Worm (Caenorhabditis elegans) whole organism, L4 larva: ENCODE data around the gene fzy-1.

ENCODE experiments used
- F10B5.3 ChIP-seq: sonication (generic microtip); optimal IDR thresholded peaks from 2 replicates; lab custom pipeline; 2016; ENCODE audit warnings: mild to moderate bottlenecking, missing genetic modification characterization, missing compliant biosample characterization
- F26F4.8 ChIP-seq: fragments of 200-800 bp; sonication (Bioruptor generic); conservative IDR thresholded peaks from 2 replicates; pipeline ENCODE4 v1.3.6; 2022; ENCODE audit warnings: missing genetic modification characterization, missing compliant biosample characterization
- T20F7.1 ChIP-seq: fragments of 200-800 bp; sonication (Bioruptor generic); optimal IDR thresholded peaks from 2 replicates; lab custom pipeline; 2018; ENCODE audit warnings: mild to moderate bottlenecking, missing genetic modification characterization, missing compliant biosample characterization
- ZK337.2 ChIP-seq: fragments of 200-800 bp; sonication (Bioruptor generic); IDR thresholded peaks from 2 replicates; pipeline ENCODE4 v1.3.6; 2022; ENCODE audit warnings: missing genetic modification reagents, missing genetic modification characterization, missing compliant biosample characterization
- fos-1 ChIP-seq: fragments of 150-350 bp; optimal IDR thresholded peaks from 2 replicates; lab custom pipeline; 2014; ENCODE audit warnings: missing biosample characterization, missing genetic modification characterization
- mxl-3 ChIP-seq: fragments of 200-800 bp; sonication (Bioruptor generic); optimal IDR thresholded peaks from 2 replicates; lab custom pipeline; 2018; ENCODE audit warnings: mild to moderate bottlenecking, missing genetic modification characterization, missing compliant biosample characterization
- nhr-11 ChIP-seq: fragments of 150-350 bp; optimal IDR thresholded peaks from 2 replicates; lab custom pipeline; 2014; ENCODE audit warnings: missing biosample characterization, missing genetic modification characterization
- nhr-6 ChIP-seq: fragments of 150-350 bp; optimal IDR thresholded peaks from 2 replicates; lab custom pipeline; 2014; ENCODE audit warnings: missing biosample characterization, missing genetic modification characterization
- unc-62 ChIP-seq, 3 experiments: fragments of 150-350 bp in 1 of 3; sonication (generic microtip); optimal IDR thresholded peaks in 2 of 3; peaks in 1 of 3; 1 replicate in 1 of 3; 2 replicates in 2 of 3; lab custom pipeline; 2014 to 2017; ENCODE audit warnings: missing biosample characterization in 3 of 3, missing genetic modification characterization in 3 of 3, missing genetic modification reagents in 3 of 3, missing genotype in 1 of 3
- vab-7 ChIP-seq: fragments of 200-800 bp; sonication (Bioruptor generic); IDR thresholded peaks from 2 replicates; pipeline ENCODE4 v1.3.6; 2022; ENCODE audit warnings: missing genetic modification reagents, missing genetic modification characterization, missing compliant biosample characterization

Gene fzy-1

DNA sequence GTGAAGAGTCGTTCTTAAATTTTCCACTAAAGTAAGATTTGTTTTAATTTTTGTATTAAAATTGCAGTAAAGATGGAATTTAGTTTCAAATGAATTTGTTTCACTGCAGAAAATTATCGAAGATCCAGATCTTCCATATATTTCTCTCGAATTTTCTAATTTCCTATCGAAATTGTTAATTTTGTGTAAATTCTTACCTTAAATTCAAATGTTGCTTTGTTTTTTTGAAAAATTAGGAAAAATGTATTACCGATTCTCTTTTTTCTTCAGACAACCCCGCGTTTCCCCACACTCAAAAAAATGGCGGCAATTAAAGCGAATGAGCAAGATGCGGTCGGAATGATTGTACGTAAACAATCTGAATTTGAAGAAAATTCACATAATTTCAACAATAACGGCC, 49.2 kb downstream of the fzy-1 start, which contains the start of gene C17C3.6:
C17C3.6 (plus strand) TSS at position 301 of the 400 bp plus-strand sequence.
- TF ChIP-seq fos-1 (tag; lab: Kevin White, UChicago), result no peak

ce11 chrII:5551517-5551916, 50.9 kb downstream of the fzy-1 start, which contains the start of gene C17C3.5:
TSS of gene C17C3.5 (plus strand) at chrII:5551817.
- TF ChIP-seq nhr-6 (tag; lab: Kevin White, UChicago), result no peak
- TF ChIP-seq T20F7.1, result no peak
- TF ChIP-seq ZK337.2, result no peak
- TF ChIP-seq unc-62 (GFP tag; optimal IDR thresholded peaks at IDR 0.05 in 1 of 2; lab: Kevin White, UChicago), result no peak
- TF ChIP-seq unc-62 (tag; optimal IDR thresholded peaks at IDR 0.05; lab: Kevin White, UChicago), result no peak
- no peak for TF ChIP-seq F10B5.3
- TF ChIP-seq F26F4.8 (GFP tag; lab: Robert Waterston, UW), result no peak
- no peak for TF ChIP-seq nhr-11 (tag; lab: Kevin White, UChicago)
- TF ChIP-seq mxl-3 (GFP tag; lab: Kevin White, UChicago), result no peak
- TF ChIP-seq vab-7, result no peak
